Worm (Caenorhabditis elegans) whole organism, L1 larva: ENCODE data around the gene Y32B12A.5.

Experiments used
- C04F5.9 ChIP-seq: sonication (generic microtip); optimal IDR thresholded peaks from 2 replicates; lab custom pipeline; 2016; ENCODE audit warnings: missing genetic modification characterization, missing compliant biosample characterization
- C16A3.4 ChIP-seq: fragments of 150-350 bp; optimal IDR thresholded peaks from 2 replicates; lab custom pipeline; 2014; ENCODE audit warnings: missing biosample characterization, missing genetic modification characterization
- F16B12.6 ChIP-seq: fragments of 150-350 bp; optimal IDR thresholded peaks from 2 replicates; lab custom pipeline; 2014; ENCODE audit warnings: missing biosample characterization, missing genetic modification characterization
- aha-1 ChIP-seq: fragments of 150-350 bp; optimal IDR thresholded peaks from 2 replicates; lab custom pipeline; 2014; ENCODE audit warnings: missing biosample characterization, missing genetic modification characterization
- alr-1 ChIP-seq: fragments of 200-800 bp; sonication (Bioruptor generic); optimal IDR thresholded peaks from 2 replicates; lab custom pipeline; 2018; ENCODE audit warnings: borderline replicate concordance, mild to moderate bottlenecking, missing genetic modification characterization, missing compliant biosample characterization
- ama-1 ChIP-seq: fragments of 150-350 bp; optimal IDR thresholded peaks from 2 replicates; lab custom pipeline; 2014
- ceh-82 ChIP-seq, 3 experiments: fragments of 150-350 bp in 1 of 3; sonication (generic microtip) in 2 of 3; optimal IDR thresholded peaks; 2 replicates each; lab custom pipeline; 2014 to 2017; ENCODE audit warnings: missing biosample characterization in 3 of 3, missing genetic modification characterization in 3 of 3
- dpl-1 ChIP-seq, 3 experiments: fragments of 150-350 bp in 2 of 3; sonication (generic microtip) in 1 of 3; optimal IDR thresholded peaks; 2 replicates each; lab custom pipeline; 2014 to 2017; ENCODE audit warnings: missing biosample characterization in 3 of 3, missing genetic modification characterization in 3 of 3, missing genetic modification reagents in 3 of 3
- egl-13 ChIP-seq: sonication (generic microtip); optimal IDR thresholded peaks from 2 replicates; lab custom pipeline; 2016; ENCODE audit warnings: missing genotype, missing genetic modification reagents, missing genetic modification characterization, missing compliant biosample characterization
- elt-2 ChIP-seq: sonication (generic microtip); optimal IDR thresholded peaks from 2 replicates; lab custom pipeline; 2016; ENCODE audit warnings: missing genetic modification characterization, mild to moderate bottlenecking, inconsistent platforms, missing compliant biosample characterization, missing genetic modification reagents
- fkh-8 ChIP-seq: sonication (generic microtip); optimal IDR thresholded peaks from 2 replicates; lab custom pipeline; 2016; ENCODE audit warnings: mild to moderate bottlenecking, missing genetic modification characterization, missing compliant biosample characterization
- hlh-4 ChIP-seq: sonication (generic microtip); optimal IDR thresholded peaks from 2 replicates; lab custom pipeline; 2016; ENCODE audit warnings: mild to moderate bottlenecking, missing genetic modification characterization, missing compliant biosample characterization
- isw-1 ChIP-seq: fragments of 200-800 bp; sonication (Bioruptor generic); IDR thresholded peaks from 2 replicates; pipeline ENCODE4 v1.3.6; 2022; ENCODE audit warnings: missing genetic modification characterization, missing compliant biosample characterization
- lin-35 ChIP-seq, 2 experiments: fragments of 150-350 bp; optimal IDR thresholded peaks; 2 replicates each; lab custom pipeline; 2014; ENCODE audit warnings: missing biosample characterization in 2 of 2, missing genetic modification characterization in 2 of 2, missing genetic modification reagents in 2 of 2
- lir-3 ChIP-seq: sonication (generic microtip); optimal IDR thresholded peaks from 2 replicates; lab custom pipeline; 2016; ENCODE audit warnings: mild to moderate bottlenecking, missing genetic modification characterization, moderate library complexity, missing compliant biosample characterization; ENCODE audit not compliant: poor library complexity
- mab-9 ChIP-seq: fragments of 200-800 bp; sonication (Bioruptor generic); IDR thresholded peaks from 2 replicates; pipeline ENCODE4 v1.3.6; 2022; ENCODE audit warnings: missing genetic modification reagents, missing genetic modification characterization, missing compliant biosample characterization
- mef-2 ChIP-seq: fragments of 150-350 bp; optimal IDR thresholded peaks from 2 replicates; lab custom pipeline; 2014; ENCODE audit warnings: missing biosample characterization, missing genetic modification characterization
- nhr-19 ChIP-seq: fragments of 200-800 bp; sonication (Bioruptor generic); conservative IDR thresholded peaks from 2 replicates; pipeline ENCODE4 v1.3.6; 2022; ENCODE audit warnings: missing genetic modification characterization, missing compliant biosample characterization
- nhr-20 ChIP-seq: sonication (generic microtip); optimal IDR thresholded peaks from 2 replicates; lab custom pipeline; 2016; ENCODE audit warnings: mild to moderate bottlenecking, missing genetic modification characterization, missing compliant biosample characterization
- nhr-237 ChIP-seq: fragments of 150-350 bp; optimal IDR thresholded peaks from 2 replicates; lab custom pipeline; 2014; ENCODE audit warnings: missing biosample characterization, missing genetic modification characterization
- nhr-28 ChIP-seq: fragments of 150-350 bp; optimal IDR thresholded peaks from 2 replicates; lab custom pipeline; 2014; ENCODE audit warnings: missing biosample characterization, missing genetic modification characterization
- nhr-47 ChIP-seq: sonication (generic microtip); optimal IDR thresholded peaks from 2 replicates; lab custom pipeline; 2016; ENCODE audit warnings: mild to moderate bottlenecking, missing genetic modification characterization, moderate library complexity, missing compliant biosample characterization
- nhr-71 ChIP-seq: sonication (generic microtip); optimal IDR thresholded peaks from 2 replicates; lab custom pipeline; 2016; ENCODE audit warnings: mild to moderate bottlenecking, missing genetic modification characterization, moderate library complexity, missing compliant biosample characterization
- nhr-77 ChIP-seq: fragments of 150-350 bp; optimal IDR thresholded peaks from 2 replicates; lab custom pipeline; 2014; ENCODE audit warnings: missing biosample characterization, missing genetic modification characterization
- nhr-84 ChIP-seq: sonication (generic microtip); optimal IDR thresholded peaks from 2 replicates; lab custom pipeline; 2017; ENCODE audit warnings: missing biosample characterization, missing genetic modification characterization
- rnt-1 ChIP-seq: sonication (generic microtip); optimal IDR thresholded peaks from 2 replicates; lab custom pipeline; 2016; ENCODE audit warnings: mild to moderate bottlenecking, missing genetic modification characterization, moderate library complexity, missing compliant biosample characterization
- skn-1 ChIP-seq: fragments of 150-350 bp; optimal IDR thresholded peaks from 2 replicates; lab custom pipeline; 2014; ENCODE audit warnings: missing biosample characterization, missing genetic modification characterization
- sox-4 ChIP-seq: sonication (generic microtip); optimal IDR thresholded peaks from 2 replicates; lab custom pipeline; 2016; ENCODE audit warnings: missing genetic modification characterization, missing compliant biosample characterization
- tbx-2 ChIP-seq: sonication (generic microtip); optimal IDR thresholded peaks from 2 replicates; lab custom pipeline; 2016; ENCODE audit warnings: missing genetic modification characterization, missing compliant biosample characterization
- unc-30 ChIP-seq: sonication (generic microtip); optimal IDR thresholded peaks from 2 replicates; lab custom pipeline; 2017; ENCODE audit warnings: missing biosample characterization, missing genetic modification characterization
- unc-62 ChIP-seq: fragments of 150-350 bp; optimal IDR thresholded peaks from 2 replicates; lab custom pipeline; 2014; ENCODE audit warnings: missing biosample characterization, missing genetic modification reagents, missing genetic modification characterization
- zag-1 ChIP-seq: fragments of 150-350 bp; optimal IDR thresholded peaks from 2 replicates; lab custom pipeline; 2014; ENCODE audit warnings: missing biosample characterization, missing genetic modification characterization
- ztf-11 ChIP-seq, 2 experiments: sonication (generic microtip); optimal IDR thresholded peaks; 2 replicates each; lab custom pipeline; 2016 to 2017; ENCODE audit warnings: missing genetic modification characterization in 2 of 2, missing biosample characterization in 1 of 2, missing compliant biosample characterization in 1 of 2

Y32B12A.5 gene

DNA sequence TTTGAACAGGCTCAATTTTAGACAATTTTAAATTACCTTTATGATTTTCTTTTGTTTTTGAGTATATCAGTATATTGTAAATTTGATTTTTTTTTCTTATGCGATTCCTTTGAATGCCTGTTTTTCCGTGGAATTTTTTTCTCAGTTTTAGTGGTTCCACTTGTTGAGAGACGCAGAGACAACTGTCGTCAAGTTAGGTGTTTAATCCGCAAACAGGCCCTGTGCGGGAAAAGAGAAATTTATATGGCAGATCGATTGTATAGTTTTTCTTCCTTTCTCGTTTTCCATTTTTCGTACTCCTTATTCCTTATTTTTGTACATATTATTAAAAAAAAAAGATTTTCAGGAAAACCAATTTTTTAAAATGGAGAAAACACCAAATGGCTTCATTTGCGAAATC, 11.6 kb upstream of the Y32B12A.5 start, which contains the start of gene F36D3.1 (continued):
- TF ChIP-seq nhr-20 (tag; lab: Kevin White, UChicago) (peak; percentile 22), nhr-77 (tag; lab: Kevin White, UChicago) (no peak), F16B12.6 (tag; lab: Kevin White, UChicago) (peak; percentile 84)

DNA sequence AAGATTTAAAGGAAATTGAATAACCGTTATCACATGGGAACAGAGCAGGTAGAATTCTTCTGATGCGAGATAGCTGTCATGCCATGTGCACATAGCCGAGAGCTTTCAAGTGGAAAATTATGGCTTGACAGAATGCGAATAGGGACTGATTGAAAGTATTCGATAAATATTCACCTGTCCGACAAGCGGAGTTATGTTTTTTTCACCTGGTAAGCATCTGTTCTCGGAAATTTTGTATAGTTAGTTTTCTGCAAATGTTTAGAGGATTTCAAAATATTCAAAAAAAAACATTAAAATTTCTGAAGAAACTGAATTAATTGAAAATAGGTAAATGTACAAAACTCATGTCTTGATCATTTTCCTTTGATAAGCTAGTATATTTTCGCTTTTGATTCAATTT, 10.1 kb upstream of the Y32B12A.5 start, which contains the start of gene srh-136:
Gene srh-136, minus strand, starts transcription at position 93 of the 400 bp plus-strand sequence.
- TF ChIP-seq nhr-77 (tag; lab: Kevin White, UChicago) (no peak), ztf-11 (tag; optimal IDR thresholded peaks at IDR 0.05; lab: Kevin White, UChicago) (no peak), ama-1 (lab: Kevin White, UChicago) (no peak), isw-1 (GFP tag; lab: Robert Waterston, UW) (no peak), nhr-28 (tag; lab: Kevin White, UChicago) (no peak), fkh-8 (peak; percentile 4), nhr-19 (GFP tag; lab: Robert Waterston, UW) (no peak), hlh-4 (tag; lab: Kevin White, UChicago) (peak; percentile 93), skn-1 (tag; lab: Kevin White, UChicago) (no peak), tbx-2 (tag; lab: Kevin White, UChicago) (no peak), unc-30 (no peak), aha-1 (tag; lab: Kevin White, UChicago) (no peak), mef-2 (tag; lab: Kevin White, UChicago) (no peak), C16A3.4 (tag; lab: Kevin White, UChicago) (no peak)
- TF ChIP-seq, all 84 proteins: peak for 2

DNA sequence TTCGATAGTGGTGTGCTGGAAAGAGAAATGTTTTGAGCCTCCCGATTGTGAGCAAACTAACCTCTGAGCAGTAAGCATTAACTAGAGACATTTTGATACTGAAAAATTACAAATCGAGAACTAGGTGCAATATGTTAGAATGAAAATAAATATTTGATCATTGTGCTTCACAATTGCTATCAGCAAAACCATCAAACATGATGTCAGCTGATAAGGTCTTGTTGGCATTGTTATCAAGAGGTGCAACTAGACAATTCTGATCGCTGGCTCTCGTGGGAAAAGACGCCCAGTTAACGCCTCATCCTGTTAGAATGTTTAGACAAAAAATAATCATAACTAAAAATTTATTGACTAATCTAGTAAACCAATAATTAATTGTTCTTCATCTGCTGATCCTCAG, 7.0 kb upstream of the Y32B12A.5 start, which contains the start of gene comt-2:
Gene comt-2, minus strand, starts transcription at position 131 of the 400 bp plus-strand sequence.
- no peak for TF ChIP-seq dpl-1 (GFP tag; optimal IDR thresholded peaks at IDR 0.05; lab: Kevin White, UChicago)
- TF ChIP-seq nhr-20 (tag; lab: Kevin White, UChicago): peak; percentile 25
- no peak for TF ChIP-seq C04F5.9 (tag; lab: Kevin White, UChicago)
- peak; percentile 80 for TF ChIP-seq elt-2 (tag; lab: Kevin White, UChicago)
- peak in 1 of 2 experiments; percentile 26 for TF ChIP-seq lin-35 (GFP tag; optimal IDR thresholded peaks at IDR 0.05; lab: Kevin White, UChicago)

DNA sequence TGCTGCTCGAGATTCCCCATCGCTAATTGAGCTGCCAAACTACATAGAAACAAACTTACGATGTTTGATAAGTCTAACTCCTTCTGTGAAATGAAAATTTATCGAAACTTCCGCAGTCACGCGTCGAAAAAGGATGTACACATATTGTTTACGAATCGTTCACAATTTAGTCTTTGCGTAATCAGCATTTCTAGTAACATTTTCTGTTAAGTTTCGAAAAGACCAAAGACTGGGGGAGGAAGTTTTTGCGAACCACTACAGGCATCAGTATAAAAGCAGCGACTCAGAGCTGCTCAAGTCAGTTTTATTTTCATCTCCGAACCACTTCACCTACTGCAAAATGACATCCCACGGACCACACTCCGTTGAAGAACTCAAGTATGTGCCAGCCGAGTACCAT, 798 bp upstream of the Y32B12A.5 start, which contains the start of gene sqst-4:
Gene sqst-4, plus strand, starts transcription at position 301 of the 400 bp plus-strand sequence.
- TF ChIP-seq lir-3 (tag; lab: Kevin White, UChicago): no peak
- no peak for TF ChIP-seq nhr-47 (tag; lab: Kevin White, UChicago)
- no peak for TF ChIP-seq skn-1 (tag; lab: Kevin White, UChicago)
- TF ChIP-seq ceh-82 (tag; optimal IDR thresholded peaks at IDR 0.05; lab: Kevin White, UChicago): no peak

DNA sequence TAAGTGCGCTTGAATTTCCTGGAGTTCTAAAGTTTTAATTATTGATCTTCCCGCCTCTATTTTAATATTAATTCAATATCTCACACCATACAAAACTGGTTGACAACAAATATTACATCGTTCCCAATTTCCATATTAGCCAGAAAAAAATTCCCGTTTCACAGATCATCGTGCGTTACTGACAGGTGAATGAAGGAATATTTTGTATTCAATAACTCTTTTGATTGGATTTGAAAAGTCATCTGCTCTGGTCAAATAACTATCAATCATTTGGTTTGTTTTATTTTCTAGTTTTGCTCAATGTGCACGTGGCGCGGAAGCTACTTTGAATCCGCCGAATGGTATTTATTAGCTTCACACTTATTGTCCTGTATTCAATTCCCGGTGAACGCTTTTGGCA, 3.7 kb downstream of the Y32B12A.5 start, which contains the start of gene srh-139:
Gene srh-139, plus strand, starts transcription at position 301 of the 400 bp plus-strand sequence.
- TF ChIP-seq alr-1 (tag; lab: Kevin White, UChicago): no peak

DNA sequence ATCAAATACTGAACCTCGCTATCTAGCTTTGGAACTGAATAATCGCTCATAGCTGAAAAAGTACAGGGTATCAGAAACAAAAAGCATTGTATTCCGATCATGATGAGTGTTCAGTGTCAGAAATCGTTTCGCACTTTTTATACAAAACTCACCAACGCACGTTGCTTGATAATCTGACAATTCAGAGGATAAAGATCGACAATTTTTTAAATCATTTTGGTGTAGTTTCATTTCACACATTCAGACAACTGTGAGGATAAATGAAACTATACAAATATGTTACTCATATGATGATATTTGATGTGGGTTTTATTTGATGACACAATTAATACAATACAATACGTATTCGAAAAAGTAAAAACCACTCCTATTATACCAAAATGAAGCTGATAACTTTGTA, 4.3 kb downstream of the Y32B12A.5 start, which contains the start of gene F57E7.2:
Gene F57E7.2, minus strand, starts transcription at position 101 of the 400 bp plus-strand sequence.
- TF ChIP-seq mab-9 (no peak), nhr-71 (tag; lab: Kevin White, UChicago) (no peak), unc-62 (no peak), zag-1 (tag; lab: Kevin White, UChicago) (no peak), egl-13 (tag; lab: Kevin White, UChicago) (no peak), sox-4 (tag; lab: Kevin White, UChicago) (no peak), alr-1 (tag; lab: Kevin White, UChicago) (no peak), nhr-237 (tag; lab: Kevin White, UChicago) (no peak), ztf-11 (tag; optimal IDR thresholded peaks at IDR 0.05; lab: Kevin White, UChicago) (no peak), ama-1 (lab: Kevin White, UChicago) (no peak), nhr-84 (tag; lab: Kevin White, UChicago) (no peak), rnt-1 (tag; lab: Kevin White, UChicago) (no peak)
- TF ChIP-seq, all 84 proteins: peak for 0
